Worm (Caenorhabditis elegans) whole organism, L4/young adult: ENCODE results near the gene C01G10.1.

ENCODE experiments used
- dao-5 ChIP-seq: sonication (generic microtip); optimal IDR thresholded peaks from 2 replicates; lab custom pipeline; 2016; ENCODE audit warnings: missing genotype, missing genetic modification characterization, moderate library complexity, missing compliant biosample characterization
- him-1 ChIP-seq: sonication (generic microtip); optimal IDR thresholded peaks from 2 replicates; lab custom pipeline; 2016; ENCODE audit warnings: missing genotype, missing genetic modification reagents, missing genetic modification characterization, missing compliant biosample characterization

DNA sequence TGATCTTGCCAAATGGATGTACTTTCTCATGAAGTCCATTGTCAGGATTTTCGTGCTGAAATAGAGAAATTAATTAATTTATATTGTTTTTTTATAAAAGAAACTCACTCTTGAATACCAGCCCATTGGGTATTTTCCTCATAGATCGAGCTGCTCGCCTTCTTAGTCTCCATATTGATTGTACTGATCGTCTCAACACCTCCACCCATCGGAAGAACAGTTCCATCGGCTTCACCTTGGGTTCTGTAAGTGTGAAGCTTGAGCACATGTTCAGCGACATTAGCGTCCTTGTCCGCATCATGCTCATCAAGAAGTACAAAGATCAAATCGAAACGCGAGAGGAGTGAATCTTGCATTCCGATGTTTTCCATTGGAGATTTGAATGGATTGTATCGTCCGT lies 41.8 kb upstream of the C01G10.1 start:
- TF ChIP-seq him-1 (tag; lab: Kevin White, UChicago), result no peak
- TF ChIP-seq dao-5 (tag; lab: Kevin White, UChicago), result no peak
